Worm (Caenorhabditis elegans): ENCODE data around the gene T10H9.8.
A peak's percentile ranks its signal among the peaks of the same experiment; 100 is the strongest.

Gene T10H9.8

ce11 chrV:6652051-6652450, at the start of gene T10H9.8:
Gene T10H9.8, plus strand, starts transcription at chrV:6652351.
- TF ChIP-seq ztf-26 (tag; optimal IDR thresholded peaks at IDR 0.05) (peak; percentile 48), Y95B8A.8 (GFP tag; IDR thresholded peaks at IDR 0.05) (no peak)

- TF ChIP-seq zfh-2 (GFP tag; conservative IDR thresholded peaks at IDR 0.05): peak; percentile 40; the same call in 1 of the 2 replicates
- TF ChIP-seq cebp-1 (GFP tag; IDR thresholded peaks at IDR 0.05): no peak
- no peak for TF ChIP-seq cebp-1 (tag; optimal IDR thresholded peaks at IDR 0.05)
These were observed 49.5 kb upstream of the T10H9.8 start, which contains the start of gene ZK1055.6 for ce11 chrV:6602556-6603062. Gene ZK1055.6, minus strand, starts transcription at chrV:6602606.

ce11 chrV:6605275-6605674, 46.9 kb upstream of the T10H9.8 start, which contains the start of gene ZK1055.7:
Gene ZK1055.7, minus strand, starts transcription at chrV:6605375.
- TF ChIP-seq hmg-20 (GFP tag; IDR thresholded peaks at IDR 0.05): no peak
- TF ChIP-seq madf-8 (GFP tag; conservative IDR thresholded peaks at IDR 0.05): no peak
- TF ChIP-seq nfya-1 (tag; optimal IDR thresholded peaks at IDR 0.05; ENCODE audit: borderline replicate concordance, insufficient read depth): no peak
- no peak for TF ChIP-seq F33H1.4 (GFP tag; IDR thresholded peaks at IDR 0.05)
- TF ChIP-seq nhr-27 (tag; optimal IDR thresholded peaks at IDR 0.05): no peak
- TF ChIP-seq rec-8 (tag; optimal IDR thresholded peaks at IDR 0.05): no peak
- TF ChIP-seq Y53F4B.3 (GFP tag; IDR thresholded peaks at IDR 0.05): no peak
- TF ChIP-seq dpff-1 (tag; optimal IDR thresholded peaks at IDR 0.05): no peak
- no peak for TF ChIP-seq ceh-58 (GFP tag; IDR thresholded peaks at IDR 0.05)
- TF ChIP-seq nhr-179 (tag; optimal IDR thresholded peaks at IDR 0.05): no peak
- TF ChIP-seq snpc-3.4 (tag; optimal IDR thresholded peaks at IDR 0.05): no peak
- TF ChIP-seq F37B4.10 (GFP tag; IDR thresholded peaks at IDR 0.05): no peak
- no peak for TF ChIP-seq F55B11.4 (tag; optimal IDR thresholded peaks at IDR 0.05; ENCODE audit: borderline replicate concordance, insufficient read depth)
- TF ChIP-seq hmg-1.2 (GFP tag; IDR thresholded peaks at IDR 0.05): no peak
- TF ChIP-seq rpc-1 (optimal IDR thresholded peaks at IDR 0.05): no peak
- no peak for TF ChIP-seq rpc-1 (tag; optimal IDR thresholded peaks at IDR 0.05)
- TF ChIP-seq ets-4 (GFP tag; optimal IDR thresholded peaks at IDR 0.05): no peak

- TF ChIP-seq lin-35 (GFP tag; optimal IDR thresholded peaks at IDR 0.05): peak in 1 of 3 experiments; percentile 18
- peak; percentile 51 for TF ChIP-seq attf-5 (GFP tag; optimal IDR thresholded peaks at IDR 0.05)
- TF ChIP-seq sptf-2 (GFP tag; optimal IDR thresholded peaks at IDR 0.05): peak; percentile 10
- no peak for TF ChIP-seq K12H6.12 (tag; optimal IDR thresholded peaks at IDR 0.05)
- TF ChIP-seq nhr-27 (tag; optimal IDR thresholded peaks at IDR 0.05): no peak
- 0 out of 2 replicates have a peak, but pooled peaks have one; percentile 36 for TF ChIP-seq nfya-2 (GFP tag; IDR thresholded peaks at IDR 0.05)
- TF ChIP-seq lag-1 (GFP tag; IDR thresholded peaks at IDR 0.05): no peak
- no peak for TF ChIP-seq ceh-40 (GFP tag; IDR thresholded peaks at IDR 0.05)
- TF ChIP-seq cebp-1 (GFP tag; IDR thresholded peaks at IDR 0.05): peak; percentile 83
- TF ChIP-seq cebp-1 (tag; optimal IDR thresholded peaks at IDR 0.05): peak; percentile 96
- TF ChIP-seq repo-1 (tag; optimal IDR thresholded peaks at IDR 0.05): peak; percentile 3
- TF ChIP-seq dpff-1 (tag; optimal IDR thresholded peaks at IDR 0.05): peak; percentile 56
- TF ChIP-seq T07F8.4 (tag; optimal IDR thresholded peaks at IDR 0.05): no peak
- TF ChIP-seq madf-8 (GFP tag; conservative IDR thresholded peaks at IDR 0.05): no peak
- peak; percentile 37 for TF ChIP-seq hrde-1 (tag; optimal IDR thresholded peaks at IDR 0.05; ENCODE audit: borderline replicate concordance)
- TF ChIP-seq ztf-3 (GFP tag; optimal IDR thresholded peaks at IDR 0.05): no peak
- TF ChIP-seq unc-62 (GFP tag; optimal IDR thresholded peaks at IDR 0.05): no peak
- no peak for TF ChIP-seq zim-3 (tag; optimal IDR thresholded peaks at IDR 0.05)
- peak; percentile 29; the same call in 1 of the 2 replicates for TF ChIP-seq madf-6 (GFP tag; IDR thresholded peaks at IDR 0.05)
- TF ChIP-seq F57A8.1 (GFP tag; optimal IDR thresholded peaks at IDR 0.05): no peak
- TF ChIP-seq F39B2.1 (GFP tag; IDR thresholded peaks at IDR 0.05): 0 out of 2 replicates have a peak, but pooled peaks have one; percentile 44
- TF ChIP-seq F33H1.4 (GFP tag; IDR thresholded peaks at IDR 0.05): no peak
- no peak for TF ChIP-seq ceh-100 (GFP tag; IDR thresholded peaks at IDR 0.05)
- TF ChIP-seq nhr-80 (tag; optimal IDR thresholded peaks at IDR 0.05): peak; percentile 36
- 0 out of 2 replicates have a peak, but pooled peaks have one; percentile 45 for TF ChIP-seq madf-3 (GFP tag; IDR thresholded peaks at IDR 0.05)
- TF ChIP-seq rpc-1 (optimal IDR thresholded peaks at IDR 0.05): no peak
- TF ChIP-seq rpc-1 (tag; optimal IDR thresholded peaks at IDR 0.05): no peak
- TF ChIP-seq xnd-1 (tag; optimal IDR thresholded peaks at IDR 0.05): no peak
- TF ChIP-seq tbp1 (GFP tag; optimal IDR thresholded peaks at IDR 0.05): peak; percentile 25
These were observed 46.0 kb upstream of the T10H9.8 start for ce11 chrV:6606197-6606596.

All from whole organism, young adult.